Fruit fly (Drosophila melanogaster) whole organism, prepupa: ENCODE measurements around the gene CG4440.
A peak's percentile ranks its signal among the peaks of the same experiment; 100 is the strongest.

ENCODE experiments used
- Blimp-1 ChIP-seq: fragments of 200-800 bp; sonication (Bioruptor generic); optimal IDR thresholded peaks from 3 replicates; lab custom pipeline; 2017; ENCODE audit warnings: missing biosample characterization, missing genetic modification characterization, mild to moderate bottlenecking, moderate library complexity, missing genetic modification reagents
- CG10631 ChIP-seq: fragments of 200-800 bp; sonication (Bioruptor generic); optimal IDR thresholded peaks from 2 replicates; lab custom pipeline; 2016; ENCODE audit warnings: missing biosample characterization, missing genetic modification characterization
- CG10669 ChIP-seq: fragments of 200-800 bp; sonication (Bioruptor generic); optimal IDR thresholded peaks from 3 replicates; lab custom pipeline; 2018; ENCODE audit warnings: missing biosample characterization, mild to moderate bottlenecking, missing genetic modification characterization, moderate library complexity
- CG11294 ChIP-seq: fragments of 200-800 bp; sonication (Bioruptor generic); IDR thresholded peaks from 2 replicates; pipeline ENCODE4 v1.3.6; 2022; ENCODE audit warnings: missing biosample characterization, missing genetic modification characterization
- CG11762 ChIP-seq: fragments of 200-800 bp; sonication (Bioruptor generic); optimal IDR thresholded peaks from 3 replicates; lab custom pipeline; 2016; ENCODE audit warnings: missing biosample characterization, missing genetic modification characterization; ENCODE audit not compliant: insufficient read depth
- CG11902 ChIP-seq: fragments of 200-800 bp; sonication (Bioruptor generic); optimal IDR thresholded peaks from 3 replicates; lab custom pipeline; 2016; ENCODE audit warnings: missing biosample characterization, missing genetic modification characterization
- CG15336 ChIP-seq: fragments of 200-800 bp; sonication (Bioruptor generic); IDR thresholded peaks from 2 replicates; pipeline ENCODE4 v1.3.6; 2022; ENCODE audit warnings: missing biosample characterization, missing genetic modification characterization
- CG16779 ChIP-seq: fragments of 200-800 bp; sonication (Bioruptor generic); optimal IDR thresholded peaks from 3 replicates; lab custom pipeline; 2017; ENCODE audit warnings: missing biosample characterization, mild to moderate bottlenecking, missing genetic modification characterization
- CG3032 ChIP-seq: fragments of 200-800 bp; optimal IDR thresholded peaks from 2 replicates; lab custom pipeline; 2019; ENCODE audit warnings: missing biosample characterization, mild to moderate bottlenecking, missing genetic modification characterization, moderate library complexity
- CG31627 ChIP-seq: fragments of 200-800 bp; sonication (Bioruptor generic); optimal IDR thresholded peaks from 3 replicates; lab custom pipeline; 2016; ENCODE audit warnings: missing biosample characterization, missing genetic modification characterization
- CG32006 ChIP-seq: fragments of 200-800 bp; sonication (Bioruptor generic); optimal IDR thresholded peaks from 3 replicates; lab custom pipeline; 2017; ENCODE audit warnings: missing biosample characterization, mild to moderate bottlenecking, missing genetic modification characterization
- CG3919 ChIP-seq: fragments of 200-800 bp; sonication (Bioruptor generic); optimal IDR thresholded peaks from 3 replicates; lab custom pipeline; 2016; ENCODE audit warnings: missing biosample characterization, missing genetic modification characterization
- CG6163 ChIP-seq: fragments of 200-800 bp; sonication (Bioruptor generic); IDR thresholded peaks from 3 replicates; pipeline ENCODE4 v1.3.6; 2022; ENCODE audit warnings: missing biosample characterization, missing genetic modification characterization
- CG6276 ChIP-seq: fragments of 200-800 bp; sonication (Bioruptor generic); optimal IDR thresholded peaks from 2 replicates; lab custom pipeline; 2017; ENCODE audit warnings: missing biosample characterization, mild to moderate bottlenecking, missing genetic modification characterization
- CG6792 ChIP-seq: fragments of 200-800 bp; sonication (Bioruptor generic); optimal IDR thresholded peaks from 3 replicates; lab custom pipeline; 2016; ENCODE audit warnings: missing biosample characterization, missing genetic modification characterization
- CG6808 ChIP-seq: fragments of 200-800 bp; sonication (Bioruptor generic); optimal IDR thresholded peaks from 3 replicates; lab custom pipeline; 2017; ENCODE audit warnings: missing biosample characterization, missing genetic modification characterization, mild to moderate bottlenecking, moderate library complexity, missing genetic modification reagents
- CG6854 ChIP-seq: fragments of 200-800 bp; sonication (Bioruptor generic); optimal IDR thresholded peaks from 2 replicates; lab custom pipeline; 2017; ENCODE audit warnings: missing biosample characterization, mild to moderate bottlenecking, missing genetic modification characterization
- CG7368 ChIP-seq: fragments of 200-800 bp; sonication (Bioruptor generic); optimal IDR thresholded peaks from 3 replicates; lab custom pipeline; 2016; ENCODE audit warnings: missing biosample characterization, missing genetic modification characterization
- CG8119 ChIP-seq: fragments of 200-800 bp; sonication (Bioruptor generic); IDR thresholded peaks from 3 replicates; pipeline ENCODE4 v1.3.6; 2022; ENCODE audit warnings: missing biosample characterization, missing genetic modification characterization
- CG8319 ChIP-seq: fragments of 200-800 bp; sonication (Bioruptor generic); optimal IDR thresholded peaks from 3 replicates; lab custom pipeline; 2016; ENCODE audit warnings: missing biosample characterization, missing genetic modification characterization
- CG9139 ChIP-seq: fragments of 200-800 bp; sonication (Bioruptor generic); optimal IDR thresholded peaks from 3 replicates; lab custom pipeline; 2017; ENCODE audit warnings: missing biosample characterization, mild to moderate bottlenecking, missing genetic modification characterization
- Eip75B ChIP-seq: fragments of 200-800 bp; sonication (Bioruptor generic); optimal IDR thresholded peaks from 3 replicates; lab custom pipeline; 2016; ENCODE audit warnings: missing biosample characterization, missing genetic modification characterization
- Eip78C ChIP-seq: fragments of 200-800 bp; sonication (Bioruptor generic); peaks from one replicate; lab custom pipeline; 2016; ENCODE audit warnings: missing biosample characterization, missing genetic modification characterization
- Ets21C ChIP-seq: fragments of 200-800 bp; sonication (Bioruptor generic); optimal IDR thresholded peaks from 3 replicates; lab custom pipeline; 2016; ENCODE audit warnings: missing biosample characterization, missing genetic modification characterization
- Hr38 ChIP-seq: sonication (Bioruptor generic); optimal IDR thresholded peaks from 2 replicates; lab custom pipeline; 2016; ENCODE audit warnings: missing biosample characterization, missing genetic modification characterization
- Hr39 ChIP-seq: fragments of 200-800 bp; sonication (Bioruptor generic); optimal IDR thresholded peaks from 2 replicates; lab custom pipeline; 2016; ENCODE audit warnings: missing biosample characterization, missing genetic modification characterization
- Lpt ChIP-seq: fragments of 200-800 bp; sonication (Bioruptor generic); optimal IDR thresholded peaks from 3 replicates; lab custom pipeline; 2016; ENCODE audit warnings: missing biosample characterization, missing genetic modification characterization
- Met ChIP-seq: fragments of 200-800 bp; sonication (Bioruptor generic); optimal IDR thresholded peaks from 3 replicates; lab custom pipeline; 2016; ENCODE audit warnings: missing biosample characterization, missing genetic modification characterization
- Smox ChIP-seq: fragments of 200-800 bp; sonication (Bioruptor generic); optimal IDR thresholded peaks from 3 replicates; lab custom pipeline; 2016; ENCODE audit warnings: missing biosample characterization, missing genetic modification characterization
- Sox102F ChIP-seq: fragments of 200-800 bp; sonication (Bioruptor generic); optimal IDR thresholded peaks from 2 replicates; lab custom pipeline; 2016; ENCODE audit warnings: missing biosample characterization, mild to moderate bottlenecking, missing genetic modification characterization
- Sox14 ChIP-seq: fragments of 200-800 bp; sonication (Bioruptor generic); optimal IDR thresholded peaks from 3 replicates; lab custom pipeline; 2016; ENCODE audit warnings: missing biosample characterization, missing genetic modification characterization
- achi ChIP-seq: fragments of 200-800 bp; sonication (Bioruptor generic); optimal IDR thresholded peaks from 3 replicates; lab custom pipeline; 2016; ENCODE audit warnings: missing biosample characterization, missing genetic modification characterization
- acj6 ChIP-seq: fragments of 200-800 bp; sonication (Bioruptor generic); optimal IDR thresholded peaks from 3 replicates; lab custom pipeline; 2016; ENCODE audit warnings: missing biosample characterization, missing genetic modification characterization
- cyc ChIP-seq: fragments of 200-800 bp; sonication (Bioruptor generic); optimal IDR thresholded peaks from 3 replicates; lab custom pipeline; 2016; ENCODE audit warnings: missing biosample characterization, missing genetic modification characterization
- dsx ChIP-seq: fragments of 200-800 bp; optimal IDR thresholded peaks from 3 replicates; lab custom pipeline; 2019; ENCODE audit warnings: missing biosample characterization, mild to moderate bottlenecking, missing genetic modification characterization, moderate library complexity; ENCODE audit not compliant: poor library complexity, severe bottlenecking
- eg ChIP-seq: fragments of 200-800 bp; sonication (Bioruptor generic); IDR thresholded peaks from 3 replicates; pipeline ENCODE4 v1.3.6; 2022; ENCODE audit warnings: missing biosample characterization, missing genetic modification characterization
- esn ChIP-seq: fragments of 200-800 bp; sonication (Bioruptor generic); optimal IDR thresholded peaks from 2 replicates; lab custom pipeline; 2016; ENCODE audit warnings: missing biosample characterization, mild to moderate bottlenecking, missing genetic modification characterization, moderate library complexity
- fd59A ChIP-seq: fragments of 200-800 bp; sonication (Bioruptor generic); optimal IDR thresholded peaks from 2 replicates; lab custom pipeline; 2017; ENCODE audit warnings: missing biosample characterization, mild to moderate bottlenecking, missing genetic modification characterization, missing genetic modification reagents
- fd85E ChIP-seq: fragments of 200-800 bp; sonication (Bioruptor generic); optimal IDR thresholded peaks from 3 replicates; lab custom pipeline; 2016; ENCODE audit warnings: missing biosample characterization, missing genetic modification characterization
- net ChIP-seq: fragments of 200-800 bp; sonication (Bioruptor generic); optimal IDR thresholded peaks from 3 replicates; lab custom pipeline; 2016; ENCODE audit warnings: missing biosample characterization, missing genetic modification characterization
- salr ChIP-seq, 2 experiments: fragments of 200-800 bp; sonication (Bioruptor generic); optimal IDR thresholded peaks; 3 replicates each; lab custom pipeline; 2016 to 2018; ENCODE audit warnings: missing biosample characterization in 2 of 2, missing genetic modification characterization in 2 of 2, mild to moderate bottlenecking in 1 of 2
- ss ChIP-seq, 2 experiments: fragments of 200-800 bp; sonication (Bioruptor generic); optimal IDR thresholded peaks; 2 replicates in 1 of 2; 3 replicates in 1 of 2; lab custom pipeline; 2017 to 2018; ENCODE audit warnings: mild to moderate bottlenecking in 2 of 2, missing biosample characterization in 2 of 2, missing genetic modification characterization in 2 of 2, moderate library complexity in 1 of 2
- svp ChIP-seq: fragments of 200-800 bp; sonication (Bioruptor generic); peaks from one replicate; lab custom pipeline; 2016; ENCODE audit warnings: missing biosample characterization, missing genetic modification characterization
- topi ChIP-seq: fragments of 200-800 bp; sonication (Bioruptor generic); optimal IDR thresholded peaks from 3 replicates; lab custom pipeline; 2016; ENCODE audit warnings: missing biosample characterization, missing genetic modification characterization
- vri ChIP-seq: fragments of 200-800 bp; sonication (Bioruptor generic); optimal IDR thresholded peaks from 3 replicates; lab custom pipeline; 2016; ENCODE audit warnings: missing biosample characterization, mild to moderate bottlenecking, missing genetic modification characterization

The CG4440 gene

DNA sequence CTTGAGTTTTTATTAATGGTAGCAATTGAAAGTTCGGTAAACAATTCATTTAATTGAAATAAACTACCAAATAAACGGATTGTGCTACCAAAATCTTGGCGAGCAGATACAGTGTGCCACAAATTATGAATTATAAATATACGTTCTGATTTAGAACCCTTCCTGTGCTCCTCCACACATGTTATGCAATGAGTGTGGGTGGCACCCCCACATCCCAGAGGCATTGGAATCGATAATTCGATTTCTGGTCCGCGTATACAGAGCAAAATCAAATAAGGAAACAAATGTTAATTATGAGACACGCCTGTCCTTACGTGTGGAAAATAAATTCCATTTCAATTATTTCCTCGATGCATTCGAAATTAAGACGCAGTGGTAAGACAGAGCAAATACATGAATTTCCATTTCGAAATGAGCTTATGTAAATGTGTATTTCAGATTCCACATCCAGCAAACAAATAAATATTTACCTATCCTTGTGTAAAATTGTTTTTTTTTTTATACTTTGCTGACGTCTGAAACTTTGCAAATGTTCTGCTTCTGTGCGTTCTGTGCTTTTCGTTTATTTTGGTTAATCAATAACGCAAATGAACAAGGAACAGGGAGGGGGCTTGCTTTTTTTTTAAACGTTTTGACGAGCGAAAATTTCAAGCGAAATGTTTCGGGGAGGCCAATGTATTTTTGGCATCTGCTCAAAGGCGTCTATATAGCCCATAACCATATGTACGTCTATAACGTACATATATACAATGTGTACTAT lies 7.7 kb upstream of the CG4440 start:
- TF ChIP-seq Eip78C (GFP tag; lab: Kevin White, UChicago) (peak; percentile 55), vri (GFP tag; lab: Kevin White, UChicago) (peak; percentile 10), svp (peak; percentile 0), CG9139 (no peak)
- TF ChIP-seq, all 60 proteins: peak for 3

DNA sequence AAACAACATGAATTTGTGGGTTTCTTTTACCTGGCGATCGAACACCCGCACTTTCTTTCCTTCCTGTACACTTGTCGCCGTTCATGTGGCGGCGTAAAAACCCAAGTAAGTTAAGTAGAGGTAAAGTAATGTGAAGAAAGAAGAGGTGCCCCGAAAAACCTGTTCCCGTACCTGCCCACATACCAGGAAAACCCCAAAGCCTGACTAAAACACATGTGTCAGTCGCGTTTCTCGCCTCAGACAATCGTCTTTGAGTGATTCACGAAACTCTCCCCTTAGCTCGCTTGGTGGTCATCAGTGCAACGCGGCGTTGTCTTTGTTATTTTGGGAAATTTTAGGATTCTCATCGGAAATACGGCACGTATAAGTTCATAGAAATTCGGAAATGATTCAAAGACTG lies 6.2 kb upstream of the CG4440 start:
- TF ChIP-seq salr (GFP tag; optimal IDR thresholded peaks at IDR 0.05; lab: Kevin White, UChicago): no peak
- TF ChIP-seq esn (GFP tag; lab: Kevin White, UChicago): no peak
- TF ChIP-seq CG6854 (GFP tag; lab: Kevin White, UChicago): peak; percentile 29
- TF ChIP-seq cyc (GFP tag; lab: Kevin White, UChicago): no peak
- 0 out of 3 replicates have a peak, but pooled peaks have one; percentile 8 for TF ChIP-seq eg (GFP tag; lab: Robert Waterston, UW)

DNA sequence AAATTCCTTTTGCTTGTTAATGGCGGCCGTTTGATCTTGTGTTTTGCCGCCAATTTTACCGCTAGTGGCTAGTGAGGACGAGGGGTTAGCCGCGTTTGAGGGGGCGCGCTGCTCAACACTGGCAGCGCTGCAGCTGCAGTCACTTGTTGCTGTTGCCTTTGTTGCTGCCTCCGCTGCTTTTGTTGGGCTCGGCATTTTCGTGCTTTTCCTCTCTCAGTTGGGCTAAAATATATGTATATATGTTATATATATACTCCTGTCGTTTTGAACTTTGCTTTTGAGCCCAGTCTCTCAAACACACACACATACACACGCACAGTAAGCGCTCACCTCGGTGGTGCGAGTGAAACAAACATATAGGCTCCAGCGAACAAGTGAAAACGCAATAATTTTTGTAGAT lies 4.9 kb upstream of the CG4440 start:
- TF ChIP-seq net (peak; percentile 8), CG11294 (GFP tag; lab: Robert Waterston, UW) (no peak), eg (GFP tag; lab: Robert Waterston, UW) (no peak), dsx (no peak), CG7368 (GFP tag; lab: Kevin White, UChicago) (no peak), svp (peak; percentile 89), Met (GFP tag; lab: Kevin White, UChicago) (no peak), acj6 (GFP tag; lab: Kevin White, UChicago) (no peak), CG9139 (peak; percentile 48), fd85E (GFP tag; lab: Kevin White, UChicago) (no peak), CG3919 (GFP tag; lab: Kevin White, UChicago) (no peak), CG10669 (GFP tag; lab: Kevin White, UChicago) (no peak), topi (GFP tag; lab: Kevin White, UChicago) (no peak), CG6854 (GFP tag; lab: Kevin White, UChicago) (peak; percentile 45), Eip75B (GFP tag; lab: Kevin White, UChicago) (no peak), achi (GFP tag; lab: Kevin White, UChicago) (no peak), salr (GFP tag; optimal IDR thresholded peaks at IDR 0.05; lab: Kevin White, UChicago) (no peak), CG8119 (GFP tag; lab: Robert Waterston, UW) (no peak), Ets21C (no peak), Sox14 (GFP tag; lab: Kevin White, UChicago) (peak; percentile 41), CG6276 (GFP tag; lab: Kevin White, UChicago) (peak; percentile 22), Blimp-1 (GFP tag; lab: Kevin White, UChicago) (peak; percentile 31), CG10631 (GFP tag; lab: Kevin White, UChicago) (no peak), esn (GFP tag; lab: Kevin White, UChicago) (no peak), Smox (no peak), CG6792 (GFP tag; lab: Kevin White, UChicago) (no peak), CG11902 (GFP tag; lab: Kevin White, UChicago) (no peak), CG6808 (GFP tag; lab: Kevin White, UChicago) (peak; percentile 17), CG3032 (no peak), Hr38 (GFP tag; lab: Kevin White, UChicago) (no peak), CG16779 (tag; lab: Kevin White, UChicago) (peak; percentile 58), fd59A (GFP tag; lab: Kevin White, UChicago) (no peak), Eip78C (GFP tag; lab: Kevin White, UChicago) (peak; percentile 76), Hr39 (GFP tag; lab: Kevin White, UChicago) (no peak), CG6163 (GFP tag; lab: Robert Waterston, UW) (peak; percentile 59; the same call in 2 of the 3 replicates), ss (GFP tag; optimal IDR thresholded peaks at IDR 0.05; lab: Kevin White, UChicago) (peak; percentile 49 to 70), CG31627 (GFP tag; lab: Kevin White, UChicago) (no peak), CG11762 (GFP tag; lab: Kevin White, UChicago) (no peak), CG8319 (no peak), CG15336 (GFP tag; lab: Robert Waterston, UW) (peak; percentile 22; the same call in 1 of the 2 replicates), CG32006 (GFP tag; lab: Kevin White, UChicago) (no peak), Sox102F (GFP tag; lab: Kevin White, UChicago) (no peak), vri (GFP tag; lab: Kevin White, UChicago) (peak; percentile 22), Lpt (GFP tag; lab: Kevin White, UChicago) (no peak)
